Fruit fly (Drosophila melanogaster): ENCODE measurements around the gene kek5.

The kek5 gene

dm6 chrX:19323835-19324133, 29.2 kb upstream of the kek5 start (continued):
- TF ChIP-seq CG9727 (GFP tag; optimal IDR thresholded peaks at IDR 0.05) (peak; percentile 84), D19B (GFP tag; optimal IDR thresholded peaks at IDR 0.05) (peak; percentile 71), Kr (GFP tag; optimal IDR thresholded peaks at IDR 0.05) (no peak), grn (GFP tag; optimal IDR thresholded peaks at IDR 0.05) (peak; percentile 2), CG7928 (GFP tag; optimal IDR thresholded peaks at IDR 0.05) (peak; percentile 56), CG2199 (GFP tag; IDR thresholded peaks at IDR 0.05) (peak; percentile 56; the same call in 1 of the 3 replicates), CG1602 (GFP tag; optimal IDR thresholded peaks at IDR 0.05) (peak; percentile 50), sisA (GFP tag; IDR thresholded peaks at IDR 0.05) (peak; percentile 84), CG2889 (GFP tag; IDR thresholded peaks at IDR 0.05) (peak; percentile 86), cg (GFP tag; optimal IDR thresholded peaks at IDR 0.05) (no peak), Tbp (GFP tag; optimal IDR thresholded peaks at IDR 0.05) (no peak), jing (GFP tag; optimal IDR thresholded peaks at IDR 0.05) (peak; percentile 64), CG17912 (GFP tag; optimal IDR thresholded peaks at IDR 0.05) (no peak), CG12155 (GFP tag; optimal IDR thresholded peaks at IDR 0.05) (peak; percentile 82), CG6654 (GFP tag; optimal IDR thresholded peaks at IDR 0.05) (peak; percentile 55), NFAT (GFP tag; IDR thresholded peaks at IDR 0.05) (peak; percentile 74; the same call in 1 of the 2 replicates), gce (GFP tag; IDR thresholded peaks at IDR 0.05) (0 out of 3 replicates have a peak, but pooled peaks have one; percentile 33), Max (GFP tag; optimal IDR thresholded peaks at IDR 0.05) (peak; percentile 51), Doc2 (GFP tag; IDR thresholded peaks at IDR 0.05) (no peak), CG3163 (GFP tag; optimal IDR thresholded peaks at IDR 0.05) (no peak), Opbp (GFP tag; IDR thresholded peaks at IDR 0.05; ENCODE audit: partially characterized antibody) (no peak), BEAF-32 (GFP tag; optimal IDR thresholded peaks at IDR 0.05) (no peak), ems (GFP tag; optimal IDR thresholded peaks at IDR 0.05) (peak; percentile 76), odd (GFP tag; optimal IDR thresholded peaks at IDR 0.05) (peak; percentile 57), Xbp1 (GFP tag; optimal IDR thresholded peaks at IDR 0.05) (peak; percentile 77), Atf-2 (GFP tag; optimal IDR thresholded peaks at IDR 0.05) (peak; percentile 41), CG31365 (tag; optimal IDR thresholded peaks at IDR 0.05) (peak; percentile 35), CG7963 (GFP tag; IDR thresholded peaks at IDR 0.05; ENCODE audit: partially characterized antibody) (no peak), Ets65A (GFP tag) (peak; percentile 57), CG11504 (tag; optimal IDR thresholded peaks at IDR 0.05) (peak; percentile 84), CkIIα-i1 (GFP tag; IDR thresholded peaks at IDR 0.05) (no peak), ro (GFP tag; IDR thresholded peaks at IDR 0.05) (no peak), CG11456 (GFP tag; IDR thresholded peaks at IDR 0.05) (peak; percentile 86), CG12219 (GFP tag; optimal IDR thresholded peaks at IDR 0.05) (peak; percentile 72), croc (GFP tag; conservative IDR thresholded peaks at IDR 0.05) (peak; percentile 57), Hmx (GFP tag; optimal IDR thresholded peaks at IDR 0.05) (peak; percentile 27), Dek (tag; optimal IDR thresholded peaks at IDR 0.05) (peak; percentile 82), caup (GFP tag; optimal IDR thresholded peaks at IDR 0.05; ENCODE audit: severe bottlenecking) (peak; percentile 86), CG4617 (GFP tag; optimal IDR thresholded peaks at IDR 0.05; ENCODE audit: borderline replicate concordance) (peak; percentile 18), zen2 (GFP tag; IDR thresholded peaks at IDR 0.05; ENCODE audit: partially characterized antibody) (no peak), Rfx (GFP tag; IDR thresholded peaks at IDR 0.05) (peak; percentile 93), bcd (GFP tag; optimal IDR thresholded peaks at IDR 0.05) (peak; percentile 78), Nf-YA (GFP tag; IDR thresholded peaks at IDR 0.05) (peak; percentile 58; the same call in 1 of the 2 replicates), gro (GFP tag; optimal IDR thresholded peaks at IDR 0.05) (peak; percentile 73), CG3995 (GFP tag; optimal IDR thresholded peaks at IDR 0.05) (no peak), B-H1 (GFP tag; IDR thresholded peaks at IDR 0.05) (peak; percentile 65), org-1 (GFP tag; optimal IDR thresholded peaks at IDR 0.05) (peak; percentile 82), crp (GFP tag; optimal IDR thresholded peaks at IDR 0.05) (peak in 1 of 2 experiments; percentile 19), az2 (GFP tag; optimal IDR thresholded peaks at IDR 0.05) (peak; percentile 66), HLHmδ (GFP tag; optimal IDR thresholded peaks at IDR 0.05) (no peak), Six4 (GFP tag; optimal IDR thresholded peaks at IDR 0.05) (peak; percentile 52)

Data from whole organism, embryonic.